Fruit fly (Drosophila melanogaster) whole organism, prepupa: ENCODE results near the gene Rph.

Source experiments
- CG10631 ChIP-seq: fragments of 200-800 bp; sonication (Bioruptor generic); optimal IDR thresholded peaks from 2 replicates; lab custom pipeline; 2016; ENCODE audit warnings: missing biosample characterization, missing genetic modification characterization
- CG10669 ChIP-seq: fragments of 200-800 bp; sonication (Bioruptor generic); optimal IDR thresholded peaks from 3 replicates; lab custom pipeline; 2018; ENCODE audit warnings: missing biosample characterization, mild to moderate bottlenecking, missing genetic modification characterization, moderate library complexity
- CG11294 ChIP-seq: fragments of 200-800 bp; sonication (Bioruptor generic); IDR thresholded peaks from 2 replicates; pipeline ENCODE4 v1.3.6; 2022; ENCODE audit warnings: missing biosample characterization, missing genetic modification characterization
- CG11902 ChIP-seq: fragments of 200-800 bp; sonication (Bioruptor generic); optimal IDR thresholded peaks from 3 replicates; lab custom pipeline; 2016; ENCODE audit warnings: missing biosample characterization, missing genetic modification characterization
- CG16779 ChIP-seq: fragments of 200-800 bp; sonication (Bioruptor generic); optimal IDR thresholded peaks from 3 replicates; lab custom pipeline; 2017; ENCODE audit warnings: missing biosample characterization, mild to moderate bottlenecking, missing genetic modification characterization
- CG3032 ChIP-seq: fragments of 200-800 bp; optimal IDR thresholded peaks from 2 replicates; lab custom pipeline; 2019; ENCODE audit warnings: missing biosample characterization, mild to moderate bottlenecking, missing genetic modification characterization, moderate library complexity
- CG31627 ChIP-seq: fragments of 200-800 bp; sonication (Bioruptor generic); optimal IDR thresholded peaks from 3 replicates; lab custom pipeline; 2016; ENCODE audit warnings: missing biosample characterization, missing genetic modification characterization
- CG32006 ChIP-seq: fragments of 200-800 bp; sonication (Bioruptor generic); optimal IDR thresholded peaks from 3 replicates; lab custom pipeline; 2017; ENCODE audit warnings: missing biosample characterization, mild to moderate bottlenecking, missing genetic modification characterization
- CG34406 ChIP-seq: fragments of 200-800 bp; sonication (Bioruptor generic); optimal IDR thresholded peaks from 3 replicates; lab custom pipeline; 2016; ENCODE audit warnings: missing biosample characterization, missing genetic modification characterization
- CG3919 ChIP-seq: fragments of 200-800 bp; sonication (Bioruptor generic); optimal IDR thresholded peaks from 3 replicates; lab custom pipeline; 2016; ENCODE audit warnings: missing biosample characterization, missing genetic modification characterization
- CG6163 ChIP-seq: fragments of 200-800 bp; sonication (Bioruptor generic); IDR thresholded peaks from 3 replicates; pipeline ENCODE4 v1.3.6; 2022; ENCODE audit warnings: missing biosample characterization, missing genetic modification characterization
- CG6276 ChIP-seq: fragments of 200-800 bp; sonication (Bioruptor generic); optimal IDR thresholded peaks from 2 replicates; lab custom pipeline; 2017; ENCODE audit warnings: missing biosample characterization, mild to moderate bottlenecking, missing genetic modification characterization
- CG6792 ChIP-seq: fragments of 200-800 bp; sonication (Bioruptor generic); optimal IDR thresholded peaks from 3 replicates; lab custom pipeline; 2016; ENCODE audit warnings: missing biosample characterization, missing genetic modification characterization
- CG7368 ChIP-seq: fragments of 200-800 bp; sonication (Bioruptor generic); optimal IDR thresholded peaks from 3 replicates; lab custom pipeline; 2016; ENCODE audit warnings: missing biosample characterization, missing genetic modification characterization
- CG8319 ChIP-seq: fragments of 200-800 bp; sonication (Bioruptor generic); optimal IDR thresholded peaks from 3 replicates; lab custom pipeline; 2016; ENCODE audit warnings: missing biosample characterization, missing genetic modification characterization
- CG8632 ChIP-seq: fragments of 200-800 bp; sonication (Bioruptor generic); optimal IDR thresholded peaks from 3 replicates; lab custom pipeline; 2016; ENCODE audit warnings: missing biosample characterization, missing genetic modification characterization
- CG9139 ChIP-seq: fragments of 200-800 bp; sonication (Bioruptor generic); optimal IDR thresholded peaks from 3 replicates; lab custom pipeline; 2017; ENCODE audit warnings: missing biosample characterization, mild to moderate bottlenecking, missing genetic modification characterization
- Eip75B ChIP-seq: fragments of 200-800 bp; sonication (Bioruptor generic); optimal IDR thresholded peaks from 3 replicates; lab custom pipeline; 2016; ENCODE audit warnings: missing biosample characterization, missing genetic modification characterization
- Eip78C ChIP-seq: fragments of 200-800 bp; sonication (Bioruptor generic); peaks from one replicate; lab custom pipeline; 2016; ENCODE audit warnings: missing biosample characterization, missing genetic modification characterization
- Eip93F ChIP-seq: fragments of 200-800 bp; sonication (Bioruptor generic); optimal IDR thresholded peaks from 2 replicates; lab custom pipeline; 2016; ENCODE audit warnings: missing biosample characterization, mild to moderate bottlenecking, missing genetic modification characterization
- Ets21C ChIP-seq: fragments of 200-800 bp; sonication (Bioruptor generic); optimal IDR thresholded peaks from 3 replicates; lab custom pipeline; 2016; ENCODE audit warnings: missing biosample characterization, missing genetic modification characterization
- Hr38 ChIP-seq: sonication (Bioruptor generic); optimal IDR thresholded peaks from 2 replicates; lab custom pipeline; 2016; ENCODE audit warnings: missing biosample characterization, missing genetic modification characterization
- Hr39 ChIP-seq: fragments of 200-800 bp; sonication (Bioruptor generic); optimal IDR thresholded peaks from 2 replicates; lab custom pipeline; 2016; ENCODE audit warnings: missing biosample characterization, missing genetic modification characterization
- Hr4 ChIP-seq: fragments of 200-800 bp; sonication (Bioruptor generic); optimal IDR thresholded peaks from 3 replicates; lab custom pipeline; 2016; ENCODE audit warnings: missing biosample characterization, missing genetic modification characterization
- OdsH ChIP-seq: fragments of 200-800 bp; sonication (Bioruptor generic); optimal IDR thresholded peaks from 3 replicates; lab custom pipeline; 2016; ENCODE audit warnings: missing biosample characterization, missing genetic modification characterization
- Smox ChIP-seq: fragments of 200-800 bp; sonication (Bioruptor generic); optimal IDR thresholded peaks from 3 replicates; lab custom pipeline; 2016; ENCODE audit warnings: missing biosample characterization, missing genetic modification characterization
- dsx ChIP-seq: fragments of 200-800 bp; optimal IDR thresholded peaks from 3 replicates; lab custom pipeline; 2019; ENCODE audit warnings: missing biosample characterization, mild to moderate bottlenecking, missing genetic modification characterization, moderate library complexity; ENCODE audit not compliant: poor library complexity, severe bottlenecking
- eg ChIP-seq: fragments of 200-800 bp; sonication (Bioruptor generic); IDR thresholded peaks from 3 replicates; pipeline ENCODE4 v1.3.6; 2022; ENCODE audit warnings: missing biosample characterization, missing genetic modification characterization
- esn ChIP-seq: fragments of 200-800 bp; sonication (Bioruptor generic); optimal IDR thresholded peaks from 2 replicates; lab custom pipeline; 2016; ENCODE audit warnings: missing biosample characterization, mild to moderate bottlenecking, missing genetic modification characterization, moderate library complexity
- fd59A ChIP-seq: fragments of 200-800 bp; sonication (Bioruptor generic); optimal IDR thresholded peaks from 2 replicates; lab custom pipeline; 2017; ENCODE audit warnings: missing biosample characterization, mild to moderate bottlenecking, missing genetic modification characterization, missing genetic modification reagents
- fkh ChIP-seq: fragments of 200-800 bp; sonication (Bioruptor generic); optimal IDR thresholded peaks from 3 replicates; lab custom pipeline; 2017; ENCODE audit warnings: missing biosample characterization, mild to moderate bottlenecking, missing genetic modification characterization, moderate library complexity
- lz ChIP-seq: fragments of 200-800 bp; sonication (Bioruptor generic); optimal IDR thresholded peaks from 3 replicates; lab custom pipeline; 2016; ENCODE audit warnings: missing biosample characterization, missing genetic modification characterization
- salr ChIP-seq, 2 experiments: fragments of 200-800 bp; sonication (Bioruptor generic); optimal IDR thresholded peaks; 3 replicates each; lab custom pipeline; 2016 to 2018; ENCODE audit warnings: missing biosample characterization in 2 of 2, missing genetic modification characterization in 2 of 2, mild to moderate bottlenecking in 1 of 2
- spab ChIP-seq: fragments of 200-800 bp; sonication (Bioruptor generic); optimal IDR thresholded peaks from 2 replicates; lab custom pipeline; 2017; ENCODE audit warnings: missing biosample characterization, mild to moderate bottlenecking, missing genetic modification characterization, missing genetic modification reagents
- ss ChIP-seq, 2 experiments: fragments of 200-800 bp; sonication (Bioruptor generic); optimal IDR thresholded peaks; 2 replicates in 1 of 2; 3 replicates in 1 of 2; lab custom pipeline; 2017 to 2018; ENCODE audit warnings: mild to moderate bottlenecking in 2 of 2, missing biosample characterization in 2 of 2, missing genetic modification characterization in 2 of 2, moderate library complexity in 1 of 2
- svp ChIP-seq: fragments of 200-800 bp; sonication (Bioruptor generic); peaks from one replicate; lab custom pipeline; 2016; ENCODE audit warnings: missing biosample characterization, missing genetic modification characterization
- topi ChIP-seq: fragments of 200-800 bp; sonication (Bioruptor generic); optimal IDR thresholded peaks from 3 replicates; lab custom pipeline; 2016; ENCODE audit warnings: missing biosample characterization, missing genetic modification characterization

The Rph gene

DNA sequence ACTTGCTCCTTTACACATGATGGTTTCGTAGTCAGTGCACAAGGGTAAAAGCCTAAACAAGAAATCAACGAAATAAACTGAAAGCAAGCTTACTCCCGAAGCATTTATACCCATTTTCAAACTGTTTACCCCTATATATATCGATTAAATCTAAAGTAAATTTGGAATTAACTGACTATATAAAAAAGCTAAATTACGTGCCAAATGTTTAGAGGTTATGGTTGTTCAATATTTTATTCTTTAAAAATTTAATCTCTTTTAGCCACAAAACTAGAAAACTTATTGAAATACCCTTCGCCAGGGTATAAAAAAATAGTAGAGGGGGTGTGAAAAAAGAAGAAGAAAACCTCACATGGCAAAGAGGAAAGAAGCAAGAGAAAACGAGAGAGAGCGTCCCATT lies 25.7 kb downstream of the Rph start (continued):
- TF ChIP-seq CG8319, result no peak
- TF ChIP-seq ss (GFP tag; optimal IDR thresholded peaks at IDR 0.05; lab: Kevin White, UChicago), result peak in 1 of 2 experiments; percentile 18
- TF ChIP-seq CG16779 (tag; lab: Kevin White, UChicago), result no peak
- TF ChIP-seq CG31627 (GFP tag; lab: Kevin White, UChicago), result peak; percentile 19
- TF ChIP-seq Eip78C (GFP tag; lab: Kevin White, UChicago), result peak; percentile 81
- peak; percentile 30 for TF ChIP-seq CG3919 (GFP tag; lab: Kevin White, UChicago)
- TF ChIP-seq esn, result peak; percentile 18
- TF ChIP-seq OdsH (GFP tag; lab: Kevin White, UChicago), result peak; percentile 21
- TF ChIP-seq Hr38 (GFP tag; lab: Kevin White, UChicago), result no peak
- peak in 1 of 2 experiments; percentile 36 for TF ChIP-seq salr (GFP tag; optimal IDR thresholded peaks at IDR 0.05; lab: Kevin White, UChicago)
- no peak for TF ChIP-seq CG6276 (GFP tag; lab: Kevin White, UChicago)
- TF ChIP-seq Hr4 (GFP tag; lab: Kevin White, UChicago), result peak; percentile 28
- TF ChIP-seq spab, result peak; percentile 20
- TF ChIP-seq CG9139 (GFP tag; lab: Kevin White, UChicago), result no peak
- peak; percentile 43 for TF ChIP-seq CG10631 (GFP tag; lab: Kevin White, UChicago)
- TF ChIP-seq fkh (GFP tag; lab: Kevin White, UChicago), result no peak
- TF ChIP-seq CG32006, result peak; percentile 44
- peak; percentile 3 for TF ChIP-seq fd59A (GFP tag; lab: Kevin White, UChicago)
- TF ChIP-seq lz (GFP tag; lab: Kevin White, UChicago), result peak; percentile 28
- TF ChIP-seq CG10669 (GFP tag; lab: Kevin White, UChicago), result peak; percentile 42
- TF ChIP-seq Ets21C (GFP tag; lab: Kevin White, UChicago), result no peak
- peak; percentile 31 for TF ChIP-seq CG6792 (GFP tag; lab: Kevin White, UChicago)
- TF ChIP-seq CG11902 (GFP tag; lab: Kevin White, UChicago), result no peak
- peak; percentile 30 for TF ChIP-seq CG3032
- peak; percentile 32 for TF ChIP-seq dsx (GFP tag; lab: Kevin White, UChicago)
- TF ChIP-seq CG7368 (GFP tag; lab: Kevin White, UChicago), result no peak
- TF ChIP-seq Smox (GFP tag; lab: Kevin White, UChicago), result peak; percentile 25
- no peak for TF ChIP-seq CG11294 (GFP tag; lab: Robert Waterston, UW)
- peak; percentile 14 for TF ChIP-seq CG8632 (GFP tag; lab: Kevin White, UChicago)
- peak; percentile 37 for TF ChIP-seq topi (GFP tag; lab: Kevin White, UChicago)
- TF ChIP-seq Hr39 (GFP tag; lab: Kevin White, UChicago), result peak; percentile 16
- TF ChIP-seq CG6163 (GFP tag; lab: Robert Waterston, UW), result 0 out of 3 replicates have a peak, but pooled peaks have one; percentile 18
- peak; percentile 49 for TF ChIP-seq Eip75B (GFP tag; lab: Kevin White, UChicago)
- no peak for TF ChIP-seq Eip93F (GFP tag; lab: Kevin White, UChicago)
- peak; percentile 28 for TF ChIP-seq CG34406
- peak; percentile 54 for TF ChIP-seq svp
- TF ChIP-seq eg, result no peak

DNA sequence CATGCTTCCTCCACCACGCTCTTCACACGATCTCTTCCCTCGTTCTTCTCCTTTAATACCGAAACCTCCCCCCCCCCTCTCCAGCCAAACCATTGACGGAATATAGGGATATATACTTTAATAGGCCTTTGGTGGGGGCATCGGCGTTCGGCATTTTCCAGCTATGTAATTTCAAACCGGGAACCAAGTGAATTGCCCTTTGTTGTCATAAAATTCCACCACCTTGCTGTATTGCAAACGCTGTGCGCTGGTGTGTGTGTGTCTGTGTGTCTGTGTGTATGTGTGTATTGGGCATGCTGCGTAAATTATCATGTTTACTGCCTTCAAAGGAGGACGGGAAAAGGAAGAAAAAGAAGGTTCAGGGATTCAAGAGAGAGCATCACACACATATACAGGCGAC lies 26.1 kb downstream of the Rph start:
- TF ChIP-seq CG8632 (GFP tag; lab: Kevin White, UChicago) (no peak), eg (no peak), Hr39 (GFP tag; lab: Kevin White, UChicago) (no peak), Smox (GFP tag; lab: Kevin White, UChicago) (no peak)
